Fruit fly (Drosophila melanogaster) whole organism, embryonic: ENCODE data around the gene CG1764.

ENCODE experiments used
- B-H2 ChIP-seq: fragments of 200-800 bp; sonication (Bioruptor generic); optimal IDR thresholded peaks from 2 replicates; lab custom pipeline; 2018; ENCODE audit warnings: missing biosample characterization, mild to moderate bottlenecking, missing genetic modification characterization
- CG10267 ChIP-seq: fragments of 200-800 bp; sonication (Bioruptor generic); optimal IDR thresholded peaks from 2 replicates; lab custom pipeline; 2018; ENCODE audit warnings: missing biosample characterization, mild to moderate bottlenecking, missing genetic modification characterization, moderate library complexity
- CG12744 ChIP-seq: fragments of 200-800 bp; sonication (Bioruptor generic); optimal IDR thresholded peaks from 2 replicates; lab custom pipeline; 2016; ENCODE audit warnings: missing biosample characterization, missing genetic modification characterization
- CG15514 ChIP-seq: fragments of 200-800 bp; sonication (Bioruptor generic); optimal IDR thresholded peaks from 3 replicates; lab custom pipeline; 2017; ENCODE audit warnings: missing biosample characterization, missing genetic modification characterization, mild to moderate bottlenecking, moderate library complexity, missing genetic modification reagents
- CG15696 ChIP-seq: fragments of 200-800 bp; sonication (Bioruptor generic); optimal IDR thresholded peaks from 2 replicates; lab custom pipeline; 2019; ENCODE audit warnings: missing biosample characterization, mild to moderate bottlenecking, missing genetic modification characterization, moderate library complexity
- CG1602 ChIP-seq: fragments of 200-800 bp; sonication (Bioruptor generic); optimal IDR thresholded peaks from 3 replicates; lab custom pipeline; 2016; ENCODE audit warnings: missing biosample characterization, missing genetic modification characterization
- CG17612 ChIP-seq: fragments of 200-800 bp; sonication (Bioruptor generic); IDR thresholded peaks from 2 replicates; pipeline ENCODE4 v1.3.6; 2022; ENCODE audit warnings: missing biosample characterization, missing genetic modification characterization
- CG1832 ChIP-seq: fragments of 200-800 bp; sonication (Bioruptor generic); optimal IDR thresholded peaks from 2 replicates; lab custom pipeline; 2017; ENCODE audit warnings: missing biosample characterization, mild to moderate bottlenecking, missing genetic modification characterization, inconsistent platforms
- CG18764 ChIP-seq: fragments of 200-800 bp; sonication (Bioruptor generic); optimal IDR thresholded peaks from 3 replicates; lab custom pipeline; 2016; ENCODE audit warnings: missing biosample characterization, missing genetic modification characterization
- CG2116 ChIP-seq: fragments of 200-800 bp; sonication (Bioruptor generic); optimal IDR thresholded peaks from 3 replicates; lab custom pipeline; 2018; ENCODE audit warnings: missing biosample characterization, mild to moderate bottlenecking, missing genetic modification characterization
- CG2199 ChIP-seq: fragments of 200-800 bp; sonication (Bioruptor generic); IDR thresholded peaks from 3 replicates; pipeline ENCODE4 v1.3.6; 2022; ENCODE audit warnings: missing biosample characterization, missing genetic modification characterization
- CG3281 ChIP-seq: fragments of 200-800 bp; sonication (Bioruptor generic); optimal IDR thresholded peaks from 3 replicates; lab custom pipeline; 2017; ENCODE audit warnings: missing biosample characterization, mild to moderate bottlenecking, missing genetic modification characterization
- CG33213 ChIP-seq: fragments of 200-800 bp; sonication (Bioruptor generic); optimal IDR thresholded peaks from 3 replicates; lab custom pipeline; 2016; ENCODE audit warnings: missing biosample characterization, missing genetic modification characterization
- CG6272 ChIP-seq: fragments of 200-800 bp; sonication (Bioruptor generic); IDR thresholded peaks from 2 replicates; pipeline ENCODE4 v1.3.6; 2022; ENCODE audit warnings: missing biosample characterization, missing genetic modification characterization
- CG7745 ChIP-seq: fragments of 200-800 bp; sonication (Bioruptor generic); optimal IDR thresholded peaks from 2 replicates; lab custom pipeline; 2018; ENCODE audit warnings: missing biosample characterization, mild to moderate bottlenecking, missing genetic modification characterization, moderate library complexity
- CG9876 ChIP-seq: fragments of 200-800 bp; sonication (Bioruptor generic); optimal IDR thresholded peaks from 2 replicates; lab custom pipeline; 2016; ENCODE audit warnings: missing biosample characterization, missing genetic modification characterization
- CoRest ChIP-seq: fragments of 200-800 bp; sonication (Bioruptor generic); optimal IDR thresholded peaks from 3 replicates; lab custom pipeline; 2018; ENCODE audit warnings: missing biosample characterization, mild to moderate bottlenecking, missing genetic modification characterization, moderate library complexity
- ERR ChIP-seq: fragments of 200-800 bp; sonication (Bioruptor generic); optimal IDR thresholded peaks from 2 replicates; lab custom pipeline; 2016; ENCODE audit warnings: missing biosample characterization, missing genetic modification characterization
- Ets97D ChIP-seq: fragments of 200-800 bp; sonication (Bioruptor generic); optimal IDR thresholded peaks from 3 replicates; lab custom pipeline; 2016; ENCODE audit warnings: missing biosample characterization, missing genetic modification characterization
- Gsc ChIP-seq: fragments of 200-800 bp; sonication (Bioruptor generic); IDR thresholded peaks from 2 replicates; pipeline ENCODE4 v1.3.6; 2022; ENCODE audit warnings: missing biosample characterization, missing genetic modification characterization
- H2.0 ChIP-seq: fragments of 200-800 bp; sonication (Bioruptor generic); IDR thresholded peaks from 2 replicates; pipeline ENCODE4 v1.3.6; 2022; ENCODE audit warnings: missing biosample characterization, missing genetic modification characterization
- HmgD ChIP-seq: fragments of 200-800 bp; sonication (Bioruptor generic); optimal IDR thresholded peaks from 3 replicates; lab custom pipeline; 2016; ENCODE audit warnings: missing biosample characterization, missing genetic modification characterization
- Lhr ChIP-seq: fragments of 200-800 bp; sonication (Bioruptor generic); optimal IDR thresholded peaks from 3 replicates; lab custom pipeline; 2017; ENCODE audit warnings: mild to moderate bottlenecking, missing biosample characterization, missing genetic modification reagents, missing genetic modification characterization
- Med ChIP-seq: fragments of 200-800 bp; sonication (Bioruptor generic); peaks from one replicate; lab custom pipeline; 2016; ENCODE audit warnings: missing biosample characterization, missing genetic modification characterization, mild to moderate bottlenecking, inconsistent platforms, moderate library complexity
- Meics ChIP-seq: fragments of 200-800 bp; sonication (Bioruptor generic); optimal IDR thresholded peaks from 2 replicates; lab custom pipeline; 2017; ENCODE audit warnings: missing biosample characterization, mild to moderate bottlenecking, missing genetic modification characterization
- NfI ChIP-seq: fragments of 200-800 bp; sonication (Bioruptor generic); optimal IDR thresholded peaks from 3 replicates; lab custom pipeline; 2018; ENCODE audit warnings: missing biosample characterization, mild to moderate bottlenecking, missing genetic modification characterization, moderate library complexity
- Oli ChIP-seq: fragments of 200-800 bp; sonication (Bioruptor generic); optimal IDR thresholded peaks from 2 replicates; lab custom pipeline; 2018; ENCODE audit warnings: missing biosample characterization, mild to moderate bottlenecking, missing genetic modification characterization, moderate library complexity
- Opbp ChIP-seq: fragments of 200-800 bp; sonication (Bioruptor generic); IDR thresholded peaks from 3 replicates; pipeline ENCODE4 v1.3.6; 2022; ENCODE audit warnings: missing biosample characterization, missing genetic modification characterization; ENCODE audit not compliant: partially characterized antibody
- ab ChIP-seq: fragments of 200-800 bp; sonication (Bioruptor generic); optimal IDR thresholded peaks from 2 replicates; lab custom pipeline; 2016; ENCODE audit warnings: missing biosample characterization, missing genetic modification characterization
- ase ChIP-seq: fragments of 200-800 bp; sonication (Bioruptor generic); IDR thresholded peaks from 3 replicates; pipeline ENCODE4 v1.3.6; 2022; ENCODE audit warnings: missing biosample characterization, missing genetic modification characterization
- ato ChIP-seq: fragments of 200-800 bp; sonication (Bioruptor generic); IDR thresholded peaks from 2 replicates; pipeline ENCODE4 v1.3.6; 2022; ENCODE audit warnings: missing biosample characterization, missing genetic modification characterization; ENCODE audit not compliant: partially characterized antibody
- bbx ChIP-seq: fragments of 200-800 bp; sonication (Bioruptor generic); IDR thresholded peaks from 2 replicates; pipeline ENCODE4 v1.3.6; 2022; ENCODE audit warnings: missing biosample characterization, missing genetic modification characterization; ENCODE audit not compliant: partially characterized antibody
- dan ChIP-seq: fragments of 200-800 bp; sonication (Bioruptor generic); IDR thresholded peaks from 2 replicates; pipeline ENCODE4 v1.3.6; 2022; ENCODE audit warnings: missing biosample characterization, missing genetic modification characterization
- fru ChIP-seq: fragments of >200 bp; optimal IDR thresholded peaks from 2 replicates; lab custom pipeline; 2017
- hb ChIP-seq: fragments of 200-800 bp; sonication (Bioruptor generic); IDR thresholded peaks from 3 replicates; pipeline ENCODE4 v1.3.6; 2022; ENCODE audit warnings: missing biosample characterization, missing genetic modification characterization; ENCODE audit not compliant: partially characterized antibody
- hbn ChIP-seq: fragments of 200-800 bp; sonication (Bioruptor generic); IDR thresholded peaks from 2 replicates; pipeline ENCODE4 v1.3.6; 2022; ENCODE audit warnings: missing biosample characterization, missing genetic modification characterization; ENCODE audit not compliant: partially characterized antibody
- her ChIP-seq: fragments of 200-800 bp; sonication (Bioruptor generic); optimal IDR thresholded peaks from 2 replicates; lab custom pipeline; 2016; ENCODE audit warnings: missing biosample characterization, missing genetic modification characterization
- lov ChIP-seq, 2 experiments: fragments of 200-800 bp in 1 of 2; fragments of >200 bp in 1 of 2; sonication (Bioruptor generic) in 1 of 2; IDR thresholded peaks in 1 of 2; optimal IDR thresholded peaks in 1 of 2; 2 replicates in 1 of 2; 3 replicates in 1 of 2; pipeline versions ENCODE4 v1.3.6 to Lab custom; 2017 to 2022; ENCODE audit warnings: missing biosample characterization in 1 of 2, missing genetic modification characterization in 1 of 2
- onecut ChIP-seq: fragments of 200-800 bp; sonication (Bioruptor generic); IDR thresholded peaks from 2 replicates; pipeline ENCODE4 v1.3.6; 2022; ENCODE audit warnings: missing biosample characterization, missing genetic modification characterization
- peb ChIP-seq: fragments of 200-800 bp; sonication (Bioruptor generic); IDR thresholded peaks from 2 replicates; pipeline ENCODE4 v1.3.6; 2022; ENCODE audit warnings: missing biosample characterization, missing genetic modification characterization
- phol ChIP-seq: fragments of 200-800 bp; sonication (Bioruptor generic); optimal IDR thresholded peaks from 3 replicates; lab custom pipeline; 2018; ENCODE audit warnings: missing biosample characterization, mild to moderate bottlenecking, missing genetic modification characterization, moderate library complexity
- pita ChIP-seq: fragments of 200-800 bp; sonication (Bioruptor generic); optimal IDR thresholded peaks from 2 replicates; lab custom pipeline; 2017; ENCODE audit warnings: missing biosample characterization, mild to moderate bottlenecking, missing genetic modification characterization
- sc ChIP-seq, 3 experiments: fragments of >200 bp in 2 of 3; fragments of 200-800 bp in 1 of 3; sonication (Bioruptor generic) in 1 of 3; optimal IDR thresholded peaks; 2 replicates in 2 of 3; 3 replicates in 1 of 3; lab custom pipeline; 2017; ENCODE audit warnings: mild to moderate bottlenecking in 1 of 3, missing biosample characterization in 1 of 3, missing genetic modification characterization in 1 of 3, missing genetic modification reagents in 1 of 3
- sd ChIP-seq: fragments of 200-800 bp; sonication (Bioruptor generic); optimal IDR thresholded peaks from 3 replicates; lab custom pipeline; 2018; ENCODE audit warnings: missing biosample characterization, mild to moderate bottlenecking, missing genetic modification characterization, moderate library complexity
- sens ChIP-seq: fragments of 200-800 bp; sonication (Bioruptor generic); peaks from one replicate; lab custom pipeline; 2016; ENCODE audit warnings: missing biosample characterization, missing genetic modification characterization
- slp2 ChIP-seq: fragments of 200-800 bp; sonication (Bioruptor generic); optimal IDR thresholded peaks from 2 replicates; lab custom pipeline; 2016; ENCODE audit warnings: missing biosample characterization, missing genetic modification characterization
- sna ChIP-seq: fragments of 200-800 bp; sonication (Bioruptor generic); IDR thresholded peaks from 2 replicates; pipeline ENCODE4 v1.3.6; 2022; ENCODE audit warnings: missing biosample characterization, missing genetic modification characterization; ENCODE audit not compliant: partially characterized antibody
- stc ChIP-seq: fragments of 200-800 bp; sonication (Bioruptor generic); IDR thresholded peaks from 2 replicates; pipeline ENCODE4 v1.3.6; 2022; ENCODE audit warnings: missing biosample characterization, missing genetic modification characterization
- twi ChIP-seq: fragments of 200-800 bp; optimal IDR thresholded peaks from 2 replicates; lab custom pipeline; 2019; ENCODE audit warnings: missing biosample characterization, mild to moderate bottlenecking, missing genetic modification characterization, moderate library complexity
- yki ChIP-seq: fragments of >200 bp; optimal IDR thresholded peaks from 3 replicates; lab custom pipeline; 2018
- z ChIP-seq: fragments of 200-800 bp; sonication (Bioruptor generic); IDR thresholded peaks from 3 replicates; pipeline ENCODE4 v1.3.6; 2022; ENCODE audit warnings: missing biosample characterization, missing genetic modification characterization

CG1764 gene

dm6 chrX:13258757-13259067 is 43.5 kb downstream of the CG1764 start, which contains the start of gene comt (continued):
- TF ChIP-seq Oli (tag; lab: Kevin White, UChicago) (peak; percentile 54), slp2 (GFP tag; lab: Kevin White, UChicago) (no peak), stc (GFP tag; lab: Robert Waterston, UW) (peak; percentile 51; the same call in 1 of the 2 replicates), CG15696 (tag; lab: Kevin White, UChicago) (peak; percentile 75), Meics (GFP tag; lab: Kevin White, UChicago) (no peak), B-H2 (GFP tag; lab: Kevin White, UChicago) (peak; percentile 45), sd (no peak), ato (GFP tag; lab: Robert Waterston, UW) (no peak), CG2199 (GFP tag; lab: Robert Waterston, UW) (no peak), CG33213 (GFP tag; lab: Kevin White, UChicago) (no peak), CG7745 (tag; lab: Kevin White, UChicago) (no peak), phol (peak; percentile 75), Med (peak; percentile 74), yki (lab: Kevin White, UChicago) (no peak), Opbp (no peak), CG17612 (GFP tag; lab: Robert Waterston, UW) (no peak), ab (no peak), CG18764 (peak; percentile 12), peb (GFP tag; lab: Robert Waterston, UW) (0 out of 2 replicates have a peak, but pooled peaks have one; percentile 19), sens (peak; percentile 76), NfI (GFP tag; lab: Kevin White, UChicago) (no peak), CG15514 (GFP tag; lab: Kevin White, UChicago) (no peak), CG2116 (GFP tag; lab: Kevin White, UChicago) (peak; percentile 70), CG9876 (GFP tag; lab: Kevin White, UChicago) (no peak), CG6272 (0 out of 2 replicates have a peak, but pooled peaks have one; percentile 16), bbx (GFP tag; lab: Robert Waterston, UW) (0 out of 2 replicates have a peak, but pooled peaks have one; percentile 41), onecut (GFP tag; lab: Robert Waterston, UW) (no peak), sc (optimal IDR thresholded peaks at IDR 0.05; lab: Kevin White, UChicago) (no peak), sc (GFP tag; optimal IDR thresholded peaks at IDR 0.05; lab: Kevin White, UChicago) (peak; percentile 31), hb (GFP tag; lab: Robert Waterston, UW) (no peak), lov (optimal IDR thresholded peaks at IDR 0.05; lab: Kevin White, UChicago) (no peak), lov (GFP tag; IDR thresholded peaks at IDR 0.05; lab: Robert Waterston, UW) (no peak), ERR (GFP tag; lab: Kevin White, UChicago) (no peak), Gsc (GFP tag; lab: Robert Waterston, UW) (no peak), twi (tag; lab: Kevin White, UChicago) (no peak), fru (no peak), CG1602 (GFP tag; lab: Kevin White, UChicago) (peak; percentile 31), CG3281 (GFP tag; lab: Kevin White, UChicago) (peak; percentile 62), HmgD (GFP tag; lab: Kevin White, UChicago) (no peak), dan (GFP tag; lab: Robert Waterston, UW) (no peak), pita (no peak), CG10267 (tag; lab: Kevin White, UChicago) (peak; percentile 70), sna (GFP tag; lab: Robert Waterston, UW) (no peak), z (GFP tag; lab: Robert Waterston, UW) (no peak), ase (GFP tag; lab: Robert Waterston, UW) (0 out of 3 replicates have a peak, but pooled peaks have one; percentile 36), CG1832 (no peak), CoRest (tag; lab: Kevin White, UChicago) (peak; percentile 72), CG12744 (GFP tag; lab: Kevin White, UChicago) (no peak), hbn (GFP tag; lab: Robert Waterston, UW) (no peak), H2.0 (GFP tag; lab: Robert Waterston, UW) (peak; percentile 43; the same call in 1 of the 2 replicates), Ets97D (GFP tag; lab: Kevin White, UChicago) (no peak), Lhr (GFP tag; lab: Kevin White, UChicago) (no peak), her (no peak)
